Fruit fly (Drosophila melanogaster) whole organism, embryonic: ENCODE measurements around the gene CG43954.
A peak's percentile ranks its signal among the peaks of the same experiment; 100 is the strongest.

Experiments used
- CG1024 ChIP-seq: fragments of 200-800 bp; sonication (Bioruptor generic); IDR thresholded peaks from 2 replicates; pipeline ENCODE4 v1.3.6; 2022; ENCODE audit warnings: missing biosample characterization, missing genetic modification characterization
- CG10543 ChIP-seq: fragments of 200-800 bp; sonication (Bioruptor generic); optimal IDR thresholded peaks from 3 replicates; lab custom pipeline; 2017; ENCODE audit warnings: missing biosample characterization, mild to moderate bottlenecking, missing genetic modification characterization, moderate library complexity
- CG10565 ChIP-seq: fragments of 200-800 bp; sonication (Bioruptor generic); optimal IDR thresholded peaks from 3 replicates; lab custom pipeline; 2016; ENCODE audit warnings: missing biosample characterization, mild to moderate bottlenecking, missing genetic modification characterization
- CG11696 ChIP-seq: fragments of 200-800 bp; sonication (Bioruptor generic); IDR thresholded peaks from 2 replicates; pipeline ENCODE4 v1.3.6; 2022; ENCODE audit warnings: missing biosample characterization, missing genetic modification characterization
- CG12769 ChIP-seq: fragments of 200-800 bp; sonication (Bioruptor generic); optimal IDR thresholded peaks from 2 replicates; lab custom pipeline; 2019; ENCODE audit warnings: missing biosample characterization, mild to moderate bottlenecking, missing genetic modification characterization, moderate library complexity
- CG14050 ChIP-seq: fragments of 200-800 bp; sonication (Bioruptor generic); IDR thresholded peaks from 3 replicates; pipeline ENCODE4 v1.3.6; 2022; ENCODE audit warnings: missing biosample characterization, missing genetic modification characterization
- CG1529 ChIP-seq: fragments of 200-800 bp; sonication (Bioruptor generic); optimal IDR thresholded peaks from 3 replicates; lab custom pipeline; 2018; ENCODE audit warnings: missing biosample characterization, missing genetic modification characterization
- CG17568 ChIP-seq: fragments of 200-800 bp; sonication (Bioruptor generic); optimal IDR thresholded peaks from 2 replicates; lab custom pipeline; 2018; ENCODE audit warnings: missing biosample characterization, mild to moderate bottlenecking, missing genetic modification characterization, moderate library complexity
- CG2116 ChIP-seq: fragments of 200-800 bp; sonication (Bioruptor generic); optimal IDR thresholded peaks from 3 replicates; lab custom pipeline; 2018; ENCODE audit warnings: missing biosample characterization, mild to moderate bottlenecking, missing genetic modification characterization
- CG33213 ChIP-seq: fragments of 200-800 bp; sonication (Bioruptor generic); optimal IDR thresholded peaks from 3 replicates; lab custom pipeline; 2016; ENCODE audit warnings: missing biosample characterization, missing genetic modification characterization
- CG3726 ChIP-seq: fragments of 200-800 bp; sonication (Bioruptor generic); IDR thresholded peaks from 3 replicates; pipeline ENCODE4, ENCODE4 v1.3.6; 2022; ENCODE audit warnings: missing biosample characterization, missing genetic modification characterization
- CG4617 ChIP-seq: fragments of 200-800 bp; sonication (Bioruptor generic); optimal IDR thresholded peaks from 3 replicates; lab custom pipeline; 2016; ENCODE audit warnings: missing biosample characterization, missing genetic modification characterization, borderline replicate concordance
- CG7745 ChIP-seq: fragments of 200-800 bp; sonication (Bioruptor generic); optimal IDR thresholded peaks from 2 replicates; lab custom pipeline; 2018; ENCODE audit warnings: missing biosample characterization, mild to moderate bottlenecking, missing genetic modification characterization, moderate library complexity
- CG9437 ChIP-seq: fragments of 200-800 bp; sonication (Bioruptor generic); optimal IDR thresholded peaks from 2 replicates; lab custom pipeline; 2018; ENCODE audit warnings: missing biosample characterization, mild to moderate bottlenecking, missing genetic modification characterization
- Camta ChIP-seq: fragments of 200-800 bp; sonication (Bioruptor generic); optimal IDR thresholded peaks from 2 replicates; lab custom pipeline; 2016; ENCODE audit warnings: missing biosample characterization, missing genetic modification characterization
- D ChIP-seq, 2 experiments: fragments of 200-800 bp in 1 of 2; fragments of >200 bp in 1 of 2; sonication (Bioruptor generic) in 1 of 2; optimal IDR thresholded peaks; 2 replicates in 1 of 2; 3 replicates in 1 of 2; lab custom pipeline; 2017; ENCODE audit warnings: mild to moderate bottlenecking in 1 of 2, missing biosample characterization in 1 of 2, missing genetic modification characterization in 1 of 2, missing genetic modification reagents in 1 of 2
- Dek ChIP-seq: fragments of 200-800 bp; sonication (Bioruptor generic); optimal IDR thresholded peaks from 3 replicates; lab custom pipeline; 2019; ENCODE audit warnings: missing biosample characterization, mild to moderate bottlenecking, missing genetic modification characterization, moderate library complexity
- Dll ChIP-seq: fragments of 200-800 bp; sonication (Bioruptor generic); IDR thresholded peaks from 4 replicates; pipeline ENCODE4 v1.3.6; 2022; ENCODE audit warnings: missing biosample characterization, missing genetic modification characterization; ENCODE audit not compliant: partially characterized antibody
- Dref ChIP-seq: fragments of 200-800 bp; sonication (Bioruptor generic); IDR thresholded peaks from 2 replicates; pipeline ENCODE4 v1.3.6; 2022; ENCODE audit warnings: missing biosample characterization, missing genetic modification characterization
- H2.0 ChIP-seq: fragments of 200-800 bp; sonication (Bioruptor generic); IDR thresholded peaks from 2 replicates; pipeline ENCODE4 v1.3.6; 2022; ENCODE audit warnings: missing biosample characterization, missing genetic modification characterization
- HLH4C ChIP-seq: fragments of 200-800 bp; sonication (Bioruptor generic); IDR thresholded peaks from 3 replicates; pipeline ENCODE4 v1.3.6; 2022; ENCODE audit warnings: missing biosample characterization, missing genetic modification characterization; ENCODE audit not compliant: partially characterized antibody
- Lhr ChIP-seq: fragments of 200-800 bp; sonication (Bioruptor generic); optimal IDR thresholded peaks from 3 replicates; lab custom pipeline; 2017; ENCODE audit warnings: mild to moderate bottlenecking, missing biosample characterization, missing genetic modification reagents, missing genetic modification characterization
- MTF-1 ChIP-seq: fragments of 200-800 bp; sonication (Bioruptor generic); optimal IDR thresholded peaks from 2 replicates; lab custom pipeline; 2018; ENCODE audit warnings: missing biosample characterization, mild to moderate bottlenecking, missing genetic modification characterization, borderline replicate concordance
- Max ChIP-seq: fragments of 200-800 bp; sonication (Bioruptor generic); optimal IDR thresholded peaks from 2 replicates; lab custom pipeline; 2016; ENCODE audit warnings: missing biosample characterization, mild to moderate bottlenecking, missing genetic modification characterization
- Mes4 ChIP-seq: fragments of 200-800 bp; sonication (Bioruptor generic); optimal IDR thresholded peaks from 2 replicates; lab custom pipeline; 2016; ENCODE audit warnings: missing biosample characterization, missing genetic modification characterization
- Neu2 ChIP-seq: fragments of 200-800 bp; sonication (Bioruptor generic); optimal IDR thresholded peaks from 3 replicates; lab custom pipeline; 2016; ENCODE audit warnings: missing biosample characterization, missing genetic modification characterization, borderline replicate concordance
- Nf-YB ChIP-seq: fragments of 200-800 bp; sonication (Bioruptor generic); optimal IDR thresholded peaks from 3 replicates; lab custom pipeline; 2019; ENCODE audit warnings: missing biosample characterization, mild to moderate bottlenecking, missing genetic modification characterization, moderate library complexity
- Ptx1 ChIP-seq: fragments of 200-800 bp; sonication (Bioruptor generic); IDR thresholded peaks from 2 replicates; pipeline ENCODE4 v1.3.6; 2022; ENCODE audit warnings: missing biosample characterization, missing genetic modification characterization
- Ravus ChIP-seq: fragments of 200-800 bp; sonication (Bioruptor generic); IDR thresholded peaks from 2 replicates; pipeline ENCODE4 v1.3.6; 2022; ENCODE audit warnings: missing biosample characterization, missing genetic modification characterization
- Side ChIP-seq: fragments of 200-800 bp; sonication (Bioruptor generic); optimal IDR thresholded peaks from 2 replicates; lab custom pipeline; 2016; ENCODE audit warnings: missing biosample characterization, missing genetic modification characterization
- Sry-δ ChIP-seq: fragments of 200-800 bp; sonication (Bioruptor generic); optimal IDR thresholded peaks from 2 replicates; lab custom pipeline; 2016; ENCODE audit warnings: missing biosample characterization, missing genetic modification characterization
- Vsx1 ChIP-seq: fragments of 200-800 bp; sonication (Bioruptor generic); optimal IDR thresholded peaks from 2 replicates; lab custom pipeline; 2017; ENCODE audit warnings: missing biosample characterization, mild to moderate bottlenecking, missing genetic modification characterization, missing genetic modification reagents
- al ChIP-seq: fragments of 200-800 bp; sonication (Bioruptor generic); IDR thresholded peaks from 2 replicates; pipeline ENCODE4 v1.3.6; 2022; ENCODE audit warnings: missing biosample characterization, missing genetic modification characterization
- cad ChIP-seq: fragments of >200 bp; optimal IDR thresholded peaks from 2 replicates; lab custom pipeline; 2017; ENCODE audit warnings: missing biosample characterization, missing genetic modification characterization
- crc ChIP-seq: fragments of 200-800 bp; sonication (Bioruptor generic); optimal IDR thresholded peaks from 2 replicates; lab custom pipeline; 2016; ENCODE audit warnings: missing biosample characterization, missing genetic modification characterization
- crol ChIP-seq: fragments of 200-800 bp; sonication (Bioruptor generic); IDR thresholded peaks from 2 replicates; pipeline ENCODE4 v1.3.6; 2022; ENCODE audit warnings: missing biosample characterization, missing genetic modification characterization
- crp ChIP-seq, 2 experiments: fragments of 200-800 bp; sonication (Bioruptor generic); optimal IDR thresholded peaks; 2 replicates in 1 of 2; 3 replicates in 1 of 2; lab custom pipeline; 2017; ENCODE audit warnings: missing biosample characterization in 2 of 2, missing genetic modification characterization in 2 of 2, mild to moderate bottlenecking in 1 of 2, moderate library complexity in 1 of 2
- dm ChIP-seq: fragments of 200-800 bp; sonication (Bioruptor generic); optimal IDR thresholded peaks from 3 replicates; lab custom pipeline; 2016; ENCODE audit warnings: missing biosample characterization, missing genetic modification characterization
- ewg ChIP-seq: fragments of 200-800 bp; sonication (Bioruptor generic); optimal IDR thresholded peaks from 3 replicates; lab custom pipeline; 2017; ENCODE audit warnings: mild to moderate bottlenecking, missing biosample characterization, missing genetic modification reagents, missing genetic modification characterization
- fd96Cb ChIP-seq: fragments of 200-800 bp; sonication (Bioruptor generic); optimal IDR thresholded peaks from 2 replicates; lab custom pipeline; 2018; ENCODE audit warnings: missing biosample characterization, mild to moderate bottlenecking, missing genetic modification characterization, moderate library complexity
- ftz-f1 ChIP-seq: fragments of 200-800 bp; sonication (Bioruptor generic); optimal IDR thresholded peaks from 2 replicates; lab custom pipeline; 2016; ENCODE audit warnings: missing biosample characterization, missing genetic modification characterization
- gsb-n ChIP-seq: fragments of 200-800 bp; sonication (Bioruptor generic); optimal IDR thresholded peaks from 3 replicates; lab custom pipeline; 2018; ENCODE audit warnings: missing biosample characterization, mild to moderate bottlenecking, missing genetic modification characterization
- jumu ChIP-seq: fragments of 200-800 bp; sonication (Bioruptor generic); optimal IDR thresholded peaks from 3 replicates; lab custom pipeline; 2016; ENCODE audit warnings: missing biosample characterization, missing genetic modification characterization
- onecut ChIP-seq: fragments of 200-800 bp; sonication (Bioruptor generic); IDR thresholded peaks from 2 replicates; pipeline ENCODE4 v1.3.6; 2022; ENCODE audit warnings: missing biosample characterization, missing genetic modification characterization
- pita ChIP-seq: fragments of 200-800 bp; sonication (Bioruptor generic); optimal IDR thresholded peaks from 2 replicates; lab custom pipeline; 2017; ENCODE audit warnings: missing biosample characterization, mild to moderate bottlenecking, missing genetic modification characterization
- psq ChIP-seq: fragments of 200-800 bp; sonication (Bioruptor generic); optimal IDR thresholded peaks from 2 replicates; lab custom pipeline; 2017; ENCODE audit warnings: missing biosample characterization, missing genetic modification characterization
- pzg ChIP-seq: fragments of 200-800 bp; sonication (Bioruptor generic); optimal IDR thresholded peaks from 3 replicates; lab custom pipeline; 2018; ENCODE audit warnings: missing biosample characterization, mild to moderate bottlenecking, missing genetic modification characterization, moderate library complexity
- wor ChIP-seq: fragments of 200-800 bp; sonication (Bioruptor generic); IDR thresholded peaks from 2 replicates; pipeline ENCODE4 v1.3.6; 2022; ENCODE audit warnings: missing biosample characterization, missing genetic modification characterization
- zen2 ChIP-seq: fragments of 200-800 bp; sonication (Bioruptor generic); IDR thresholded peaks from 3 replicates; pipeline ENCODE4 v1.3.6; 2022; ENCODE audit warnings: missing biosample characterization, missing genetic modification characterization; ENCODE audit not compliant: partially characterized antibody

CG43954 gene

dm6 chr3L:16647578-16648113, 63.8 kb downstream of the CG43954 start, which contains the start of gene Abl (continued):
- TF ChIP-seq pzg (GFP tag; lab: Kevin White, UChicago) (peak; percentile 100), Camta (GFP tag; lab: Kevin White, UChicago) (peak; percentile 53), jumu (peak; percentile 84), crol (GFP tag; lab: Robert Waterston, UW) (peak; percentile 61; the same call in 1 of the 2 replicates), CG11696 (no peak), Neu2 (no peak), CG14050 (no peak), Ptx1 (GFP tag; lab: Robert Waterston, UW) (peak; percentile 42), CG9437 (GFP tag; lab: Kevin White, UChicago) (no peak), CG7745 (tag; lab: Kevin White, UChicago) (peak; percentile 79), CG4617 (GFP tag; lab: Kevin White, UChicago) (peak; percentile 83), zen2 (GFP tag; lab: Robert Waterston, UW) (0 out of 3 replicates have a peak, but pooled peaks have one; percentile 34), gsb-n (tag; lab: Kevin White, UChicago) (peak; percentile 75), crc (no peak), CG10543 (GFP tag; lab: Kevin White, UChicago) (peak; percentile 35), onecut (GFP tag; lab: Robert Waterston, UW) (no peak; the same call in none of the 2 replicates), CG2116 (GFP tag; lab: Kevin White, UChicago) (peak; percentile 88), Dref (GFP tag; lab: Robert Waterston, UW) (peak; percentile 93), Lhr (peak; percentile 98), Dek (tag; lab: Kevin White, UChicago) (peak; percentile 69), CG1529 (GFP tag; lab: Kevin White, UChicago) (no peak), Mes4 (GFP tag; lab: Kevin White, UChicago) (peak; percentile 63), Ravus (GFP tag; lab: Robert Waterston, UW) (no peak), ftz-f1 (peak; percentile 72), Side (GFP tag; lab: Kevin White, UChicago) (peak; percentile 74), H2.0 (GFP tag; lab: Robert Waterston, UW) (no peak), Max (GFP tag; lab: Kevin White, UChicago) (peak; percentile 45), HLH4C (GFP tag; lab: Robert Waterston, UW) (peak; percentile 62; the same call in 2 of the 3 replicates), crp (GFP tag; optimal IDR thresholded peaks at IDR 0.05; lab: Kevin White, UChicago) (peak in 1 of 2 experiments; percentile 50), CG12769 (tag; lab: Kevin White, UChicago) (peak; percentile 83), al (GFP tag; lab: Robert Waterston, UW) (peak; percentile 50), CG10565 (no peak), pita (GFP tag; lab: Kevin White, UChicago) (peak; percentile 100), wor (GFP tag; lab: Robert Waterston, UW) (no peak), Vsx1 (peak; percentile 22), cad (GFP tag; lab: Kevin White, UChicago) (no peak), ewg (peak; percentile 29), CG17568 (no peak), MTF-1 (GFP tag; lab: Kevin White, UChicago) (peak; percentile 16), dm (GFP tag; lab: Kevin White, UChicago) (peak; percentile 55), CG1024 (GFP tag; lab: Robert Waterston, UW) (no peak), D (optimal IDR thresholded peaks at IDR 0.05; lab: Kevin White, UChicago) (peak; percentile 11), D (GFP tag; optimal IDR thresholded peaks at IDR 0.05; lab: Kevin White, UChicago) (no peak), fd96Cb (tag; lab: Kevin White, UChicago) (no peak), Sry-δ (GFP tag; lab: Kevin White, UChicago) (peak; percentile 88), Dll (GFP tag; lab: Robert Waterston, UW) (peak; percentile 81), psq (GFP tag; lab: Kevin White, UChicago) (no peak), CG3726 (GFP tag; lab: Robert Waterston, UW) (no peak), Nf-YB (GFP tag; lab: Kevin White, UChicago) (peak; percentile 26), CG33213 (peak; percentile 97)
